Worm (Caenorhabditis elegans) whole organism, young adult: ENCODE measurements around the gene cysl-3.

Experiments used
- ama-1 ChIP-seq, 3 experiments: fragments of 150-350 bp in 1 of 3; sonication (generic microtip) in 2 of 3; optimal IDR thresholded peaks; 2 replicates each; lab custom pipeline; 2014 to 2018; ENCODE audit warnings: missing biosample characterization in 2 of 3, missing genetic modification characterization in 2 of 3, missing genetic modification reagents in 2 of 3
- ccch-3 ChIP-seq: fragments of 200-800 bp; sonication (Bioruptor generic); optimal IDR thresholded peaks from 2 replicates; lab custom pipeline; 2018; ENCODE audit warnings: mild to moderate bottlenecking, missing genetic modification characterization, missing compliant biosample characterization
- dpl-1 ChIP-seq: fragments of 150-350 bp; optimal IDR thresholded peaks from 2 replicates; lab custom pipeline; 2014; ENCODE audit warnings: missing biosample characterization, missing genetic modification reagents, missing genetic modification characterization
- fkh-3 ChIP-seq: sonication (generic microtip); optimal IDR thresholded peaks from 2 replicates; lab custom pipeline; 2016; ENCODE audit warnings: mild to moderate bottlenecking, missing genetic modification characterization, missing compliant biosample characterization
- nfyb-1 ChIP-seq: fragments of 200-800 bp; sonication (Bioruptor generic); IDR thresholded peaks from 2 replicates; pipeline ENCODE4 v1.3.6; 2022; ENCODE audit warnings: missing genetic modification reagents, missing genetic modification characterization, missing compliant biosample characterization
- rpc-1 ChIP-seq, 2 experiments: fragments of 150-350 bp in 1 of 2; sonication (generic microtip) in 1 of 2; optimal IDR thresholded peaks; 2 replicates each; lab custom pipeline; 2014 to 2018; ENCODE audit warnings: missing biosample characterization in 1 of 2, missing genetic modification characterization in 1 of 2, missing genetic modification reagents in 1 of 2, missing genotype in 1 of 2
- snpc-3.4 ChIP-seq: sonication (generic microtip); optimal IDR thresholded peaks from 2 replicates; lab custom pipeline; 2017; ENCODE audit warnings: missing genetic modification characterization, mild to moderate bottlenecking, missing compliant biosample characterization, antibody characterized with exemption, moderate library complexity, missing genotype, missing genetic modification reagents
- unc-62 ChIP-seq: fragments of 150-350 bp; optimal IDR thresholded peaks from 2 replicates; lab custom pipeline; 2014; ENCODE audit warnings: missing biosample characterization, missing genetic modification reagents, missing genetic modification characterization
- xnd-1 ChIP-seq: sonication (generic microtip); optimal IDR thresholded peaks from 2 replicates; lab custom pipeline; 2016; ENCODE audit warnings: missing genotype, missing genetic modification reagents, missing genetic modification characterization, missing compliant biosample characterization

DNA sequence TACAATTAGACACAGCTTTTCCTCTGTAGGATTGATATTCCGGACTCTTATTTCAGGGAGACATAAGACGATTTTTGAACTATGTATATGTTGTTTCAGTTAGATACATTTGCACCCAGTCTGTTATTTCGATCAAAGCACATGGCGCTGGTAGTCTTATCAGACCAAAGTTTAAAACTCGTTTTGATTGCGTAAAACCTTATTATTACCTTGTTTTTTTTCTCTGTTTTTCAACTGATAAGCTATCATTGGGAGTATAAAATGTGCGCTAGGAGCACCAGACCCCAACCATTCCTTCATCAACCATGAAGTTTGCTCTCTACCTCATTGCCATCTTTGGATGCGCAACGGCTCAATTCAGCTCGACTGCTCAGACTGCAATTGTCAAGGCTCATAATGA is 36.4 kb upstream of the cysl-3 start, which contains the start of gene scl-12:
- no peak for TF ChIP-seq snpc-3.4 (tag; lab: Kevin White, UChicago)
- no peak for TF ChIP-seq unc-62 (GFP tag; lab: Kevin White, UChicago)
- no peak for TF ChIP-seq fkh-3 (tag; lab: Kevin White, UChicago)
- TF ChIP-seq rpc-1 (optimal IDR thresholded peaks at IDR 0.05; lab: Kevin White, UChicago) = no peak
- no peak for TF ChIP-seq rpc-1 (tag; optimal IDR thresholded peaks at IDR 0.05; lab: Kevin White, UChicago)
- no peak for TF ChIP-seq ccch-3 (GFP tag; lab: Kevin White, UChicago)
- TF ChIP-seq dpl-1 (GFP tag; lab: Kevin White, UChicago) = no peak
- no peak for TF ChIP-seq nfyb-1 (GFP tag; lab: Robert Waterston, UW)
- TF ChIP-seq xnd-1 (tag; lab: Kevin White, UChicago) = no peak
- no peak for TF ChIP-seq ama-1 (optimal IDR thresholded peaks at IDR 0.05; lab: Kevin White, UChicago)
- no peak for TF ChIP-seq ama-1 (GFP tag; optimal IDR thresholded peaks at IDR 0.05; lab: Kevin White, UChicago)
